Worm (Caenorhabditis elegans): ENCODE data around the gene fbxb-87.

DNA sequence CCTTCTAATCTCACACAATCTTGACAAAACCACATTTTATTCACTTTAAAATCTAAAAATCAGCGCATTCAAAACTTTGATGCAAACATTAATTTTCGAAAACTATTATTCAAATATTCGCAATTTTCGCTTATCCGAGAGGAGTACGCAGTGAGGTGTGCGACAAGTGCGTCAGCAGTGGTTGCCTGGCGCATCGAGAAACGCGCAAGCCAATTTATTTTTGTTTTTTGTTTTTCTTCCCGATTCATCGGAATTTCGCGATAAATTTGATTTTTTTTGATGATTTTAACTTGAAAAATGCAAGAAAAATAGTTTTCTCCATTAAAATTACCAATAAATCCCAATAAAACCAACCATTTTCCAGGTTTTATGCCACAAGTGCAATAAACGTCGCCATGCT is 45.5 kb upstream of the fbxb-87 start, which contains the start of the genes fbxb-85 and hex-3:
- TF ChIP-seq tbx-8 (GFP tag; optimal IDR thresholded peaks at IDR 0.05) (peak; percentile 44), elt-1 (tag; optimal IDR thresholded peaks at IDR 0.05; ENCODE audit: borderline replicate concordance, insufficient read depth) (peak; percentile 1), ces-1 (GFP tag; optimal IDR thresholded peaks at IDR 0.05) (peak; percentile 90), unc-62 (GFP tag; optimal IDR thresholded peaks at IDR 0.05) (peak; percentile 2), drap-1 (GFP tag; optimal IDR thresholded peaks at IDR 0.05) (peak; percentile 78), bed-3 (GFP tag; optimal IDR thresholded peaks at IDR 0.05) (peak; percentile 46), unc-120 (tag; optimal IDR thresholded peaks at IDR 0.05; ENCODE audit: poor library complexity, severe bottlenecking) (peak; percentile 59), ztf-11 (tag; optimal IDR thresholded peaks at IDR 0.05) (peak; percentile 45), nhr-76 (tag; optimal IDR thresholded peaks at IDR 0.05) (no peak), lsy-2 (tag; optimal IDR thresholded peaks at IDR 0.05) (peak; percentile 83)

All from whole organism, mixed stage, embryonic.